Fruit fly (Drosophila melanogaster) whole organism, embryonic: ENCODE data around the gene CG6066.
A peak's percentile ranks its signal among the peaks of the same experiment; 100 is the strongest.

Experiments
- B-H2 ChIP-seq: fragments of 200-800 bp; sonication (Bioruptor generic); optimal IDR thresholded peaks from 2 replicates; lab custom pipeline; 2018; ENCODE audit warnings: missing biosample characterization, mild to moderate bottlenecking, missing genetic modification characterization
- CG10543 ChIP-seq: fragments of 200-800 bp; sonication (Bioruptor generic); optimal IDR thresholded peaks from 3 replicates; lab custom pipeline; 2017; ENCODE audit warnings: missing biosample characterization, mild to moderate bottlenecking, missing genetic modification characterization, moderate library complexity
- CG13287 ChIP-seq: fragments of 200-800 bp; sonication (Bioruptor generic); IDR thresholded peaks from 2 replicates; pipeline ENCODE4 v1.3.6; 2022; ENCODE audit warnings: missing biosample characterization, missing genetic modification characterization; ENCODE audit not compliant: partially characterized antibody
- CG14441 ChIP-seq: fragments of 200-800 bp; sonication (Bioruptor generic); IDR thresholded peaks from 2 replicates; pipeline ENCODE4 v1.3.6; 2022; ENCODE audit warnings: missing biosample characterization, missing genetic modification characterization
- CG17359 ChIP-seq: fragments of 200-800 bp; sonication (Bioruptor generic); optimal IDR thresholded peaks from 3 replicates; lab custom pipeline; 2018; ENCODE audit warnings: missing biosample characterization, mild to moderate bottlenecking, missing genetic modification characterization, moderate library complexity
- CG31224 ChIP-seq: fragments of 200-800 bp; sonication (Bioruptor generic); IDR thresholded peaks from 2 replicates; pipeline ENCODE4 v1.3.6; 2022; ENCODE audit warnings: missing biosample characterization, missing genetic modification characterization
- CG31365 ChIP-seq: fragments of 200-800 bp; sonication (Bioruptor generic); optimal IDR thresholded peaks from 2 replicates; lab custom pipeline; 2018; ENCODE audit warnings: missing biosample characterization, mild to moderate bottlenecking, missing genetic modification characterization
- CG3163 ChIP-seq: fragments of 200-800 bp; sonication (Bioruptor generic); optimal IDR thresholded peaks from 3 replicates; lab custom pipeline; 2016; ENCODE audit warnings: missing biosample characterization, missing genetic modification characterization
- CG32532 ChIP-seq: fragments of 200-800 bp; sonication (Bioruptor generic); IDR thresholded peaks from 2 replicates; pipeline ENCODE4 v1.3.6; 2022; ENCODE audit warnings: missing biosample characterization, missing genetic modification characterization
- CG32772 ChIP-seq: fragments of 200-800 bp; sonication (Bioruptor generic); IDR thresholded peaks from 2 replicates; pipeline ENCODE4 v1.3.6; 2022; ENCODE audit warnings: missing biosample characterization, missing genetic modification characterization
- CG3281 ChIP-seq: fragments of 200-800 bp; sonication (Bioruptor generic); optimal IDR thresholded peaks from 3 replicates; lab custom pipeline; 2017; ENCODE audit warnings: missing biosample characterization, mild to moderate bottlenecking, missing genetic modification characterization
- CG4730 ChIP-seq: fragments of 200-800 bp; sonication (Bioruptor generic); IDR thresholded peaks from 2 replicates; pipeline ENCODE4 v1.3.6; 2022; ENCODE audit warnings: missing biosample characterization, missing genetic modification characterization
- CG8924 ChIP-seq: fragments of 200-800 bp; optimal IDR thresholded peaks from 3 replicates; lab custom pipeline; 2019; ENCODE audit warnings: missing biosample characterization, mild to moderate bottlenecking, missing genetic modification characterization, moderate library complexity
- CG9215 ChIP-seq: fragments of 200-800 bp; sonication (Bioruptor generic); IDR thresholded peaks from 2 replicates; pipeline ENCODE4 v1.3.6; 2022; ENCODE audit warnings: missing biosample characterization, missing genetic modification characterization
- CG9727 ChIP-seq: fragments of 200-800 bp; sonication (Bioruptor generic); optimal IDR thresholded peaks from 3 replicates; lab custom pipeline; 2017; ENCODE audit warnings: missing biosample characterization, mild to moderate bottlenecking, missing genetic modification characterization
- D19B ChIP-seq: fragments of 200-800 bp; sonication (Bioruptor generic); optimal IDR thresholded peaks from 2 replicates; lab custom pipeline; 2017; ENCODE audit warnings: missing biosample characterization, mild to moderate bottlenecking, missing genetic modification characterization
- Drgx ChIP-seq: fragments of 200-800 bp; sonication (Bioruptor generic); IDR thresholded peaks from 2 replicates; pipeline ENCODE4 v1.3.6; 2022; ENCODE audit warnings: missing biosample characterization, missing genetic modification characterization
- Ets97D ChIP-seq: fragments of 200-800 bp; sonication (Bioruptor generic); optimal IDR thresholded peaks from 3 replicates; lab custom pipeline; 2016; ENCODE audit warnings: missing biosample characterization, missing genetic modification characterization
- Fer2 ChIP-seq: fragments of 200-800 bp; sonication (Bioruptor generic); optimal IDR thresholded peaks from 2 replicates; lab custom pipeline; 2018; ENCODE audit warnings: missing biosample characterization, mild to moderate bottlenecking, missing genetic modification characterization, moderate library complexity
- Hand ChIP-seq: fragments of 200-800 bp; sonication (Bioruptor generic); optimal IDR thresholded peaks from 2 replicates; lab custom pipeline; 2017; ENCODE audit warnings: mild to moderate bottlenecking, missing biosample characterization, missing genetic modification reagents, missing genetic modification characterization
- Hsf ChIP-seq: fragments of 200-800 bp; sonication (Bioruptor generic); optimal IDR thresholded peaks from 3 replicates; lab custom pipeline; 2016; ENCODE audit warnings: missing biosample characterization, missing genetic modification characterization
- Kr ChIP-seq: fragments of 200-800 bp; sonication (Bioruptor generic); optimal IDR thresholded peaks from 2 replicates; lab custom pipeline; 2017; ENCODE audit warnings: missing biosample characterization, mild to moderate bottlenecking, missing genetic modification characterization
- Optix ChIP-seq: fragments of 200-800 bp; sonication (Bioruptor generic); IDR thresholded peaks from 3 replicates; pipeline ENCODE4 v1.3.6; 2022; ENCODE audit warnings: missing biosample characterization, missing genetic modification characterization
- Pdp1 ChIP-seq, 2 experiments: fragments of 200-800 bp; sonication (Bioruptor generic); optimal IDR thresholded peaks; 3 replicates each; lab custom pipeline; 2016; ENCODE audit warnings: missing biosample characterization in 2 of 2, missing genetic modification characterization in 2 of 2, mild to moderate bottlenecking in 1 of 2, moderate library complexity in 1 of 2
- Ptx1 ChIP-seq: fragments of 200-800 bp; sonication (Bioruptor generic); IDR thresholded peaks from 2 replicates; pipeline ENCODE4 v1.3.6; 2022; ENCODE audit warnings: missing biosample characterization, missing genetic modification characterization
- Xbp1 ChIP-seq: fragments of 200-800 bp; sonication (Bioruptor generic); optimal IDR thresholded peaks from 3 replicates; lab custom pipeline; 2016; ENCODE audit warnings: missing biosample characterization, mild to moderate bottlenecking, missing genetic modification characterization
- ase ChIP-seq: fragments of 200-800 bp; sonication (Bioruptor generic); IDR thresholded peaks from 3 replicates; pipeline ENCODE4 v1.3.6; 2022; ENCODE audit warnings: missing biosample characterization, missing genetic modification characterization
- bab2 ChIP-seq: fragments of 200-800 bp; sonication (Bioruptor generic); optimal IDR thresholded peaks from 2 replicates; lab custom pipeline; 2016; ENCODE audit warnings: missing biosample characterization, missing genetic modification characterization
- chinmo ChIP-seq: fragments of 200-800 bp; sonication (Bioruptor generic); IDR thresholded peaks from 4 replicates; pipeline ENCODE4 v1.3.6; 2022; ENCODE audit warnings: missing biosample characterization, missing genetic modification characterization; ENCODE audit not compliant: partially characterized antibody
- corto ChIP-seq: fragments of 200-800 bp; sonication (Bioruptor generic); optimal IDR thresholded peaks from 2 replicates; lab custom pipeline; 2016; ENCODE audit warnings: missing biosample characterization, mild to moderate bottlenecking, missing genetic modification characterization, moderate library complexity
- dmrt99B ChIP-seq: fragments of 200-800 bp; sonication (Bioruptor generic); optimal IDR thresholded peaks from 2 replicates; lab custom pipeline; 2018; ENCODE audit warnings: missing biosample characterization, mild to moderate bottlenecking, missing genetic modification characterization, moderate library complexity
- dpn ChIP-seq, 2 experiments: fragments of 200-800 bp; sonication (Bioruptor generic); optimal IDR thresholded peaks; 3 replicates each; lab custom pipeline; 2016; ENCODE audit warnings: missing biosample characterization in 2 of 2, missing genetic modification characterization in 2 of 2
- dysf ChIP-seq: fragments of 200-800 bp; sonication (Bioruptor generic); IDR thresholded peaks from 3 replicates; pipeline ENCODE4 v1.3.6; 2022; ENCODE audit warnings: missing biosample characterization, missing genetic modification characterization
- fd96Cb ChIP-seq: fragments of 200-800 bp; sonication (Bioruptor generic); optimal IDR thresholded peaks from 2 replicates; lab custom pipeline; 2018; ENCODE audit warnings: missing biosample characterization, mild to moderate bottlenecking, missing genetic modification characterization, moderate library complexity
- ind ChIP-seq: fragments of 200-800 bp; sonication (Bioruptor generic); optimal IDR thresholded peaks from 3 replicates; lab custom pipeline; 2016; ENCODE audit warnings: missing biosample characterization, missing genetic modification characterization
- lola ChIP-seq, 3 experiments: fragments of >200 bp in 2 of 3; fragments of 200-800 bp in 1 of 3; sonication (Bioruptor generic) in 1 of 3; optimal IDR thresholded peaks; 2 replicates each; lab custom pipeline; 2017 to 2019; ENCODE audit warnings: missing biosample characterization in 3 of 3, missing genetic modification characterization in 3 of 3, mild to moderate bottlenecking in 1 of 3, moderate library complexity in 1 of 3
- mam ChIP-seq: fragments of 200-800 bp; sonication (Bioruptor generic); optimal IDR thresholded peaks from 3 replicates; lab custom pipeline; 2016; ENCODE audit warnings: missing biosample characterization, missing genetic modification characterization
- ranshi ChIP-seq: fragments of 200-800 bp; sonication (Bioruptor generic); IDR thresholded peaks from 2 replicates; pipeline ENCODE4 v1.3.6; 2022; ENCODE audit warnings: missing biosample characterization, missing genetic modification characterization
- rib ChIP-seq: fragments of 200-800 bp; sonication (Bioruptor generic); IDR thresholded peaks from 2 replicates; pipeline ENCODE4 v1.3.6; 2022; ENCODE audit warnings: missing biosample characterization, missing genetic modification characterization
- ro ChIP-seq: fragments of 200-800 bp; sonication (Bioruptor generic); IDR thresholded peaks from 2 replicates; pipeline ENCODE4 v1.3.6; 2022; ENCODE audit warnings: missing biosample characterization, missing genetic modification characterization
- row ChIP-seq: fragments of 200-800 bp; sonication (Bioruptor generic); IDR thresholded peaks from 3 replicates; pipeline ENCODE4 v1.3.6; 2022; ENCODE audit warnings: missing biosample characterization, missing genetic modification characterization
- slbo ChIP-seq: fragments of 200-800 bp; sonication (Bioruptor generic); IDR thresholded peaks from 2 replicates; pipeline ENCODE4 v1.3.6; 2022; ENCODE audit warnings: missing biosample characterization, missing genetic modification characterization
- slou ChIP-seq: fragments of 200-800 bp; sonication (Bioruptor generic); optimal IDR thresholded peaks from 3 replicates; lab custom pipeline; 2016; ENCODE audit warnings: missing biosample characterization, missing genetic modification characterization
- tap ChIP-seq: fragments of 200-800 bp; optimal IDR thresholded peaks from 3 replicates; lab custom pipeline; 2019; ENCODE audit warnings: missing biosample characterization, mild to moderate bottlenecking, missing genetic modification characterization, moderate library complexity
- tio ChIP-seq: fragments of 200-800 bp; sonication (Bioruptor generic); optimal IDR thresholded peaks from 2 replicates; lab custom pipeline; 2017; ENCODE audit warnings: missing biosample characterization, missing genetic modification characterization, inconsistent platforms
- trh ChIP-seq: fragments of 200-800 bp; sonication (Bioruptor generic); optimal IDR thresholded peaks from 2 replicates; lab custom pipeline; 2016; ENCODE audit warnings: missing biosample characterization, missing genetic modification characterization
- vfl ChIP-seq: fragments of 200-800 bp; sonication (Bioruptor generic); optimal IDR thresholded peaks from 2 replicates; lab custom pipeline; 2016; ENCODE audit warnings: missing biosample characterization, missing genetic modification characterization
- wdn ChIP-seq: fragments of 200-800 bp; sonication (Bioruptor generic); IDR thresholded peaks from 2 replicates; pipeline ENCODE4 v1.3.6; 2022; ENCODE audit warnings: missing biosample characterization, missing genetic modification characterization

The CG6066 gene

dm6 chr3R:27129580-27130385, 13.3 kb upstream of the CG6066 start (continued):
- peak; percentile 6; the same call in 1 of the 3 replicates for TF ChIP-seq row (GFP tag; lab: Robert Waterston, UW)
- TF ChIP-seq Drgx (GFP tag; lab: Robert Waterston, UW) = peak; percentile 74
- TF ChIP-seq CG14441 (GFP tag; lab: Robert Waterston, UW) = peak; percentile 25; the same call in 1 of the 2 replicates
- TF ChIP-seq CG31365 = no peak
- peak; percentile 35 for TF ChIP-seq B-H2 (GFP tag; lab: Kevin White, UChicago)
- TF ChIP-seq CG32772 (GFP tag; lab: Robert Waterston, UW) = 0 out of 2 replicates have a peak, but pooled peaks have one; percentile 56
- TF ChIP-seq dpn (GFP tag; optimal IDR thresholded peaks at IDR 0.05; lab: Kevin White, UChicago) = peak in 1 of 2 experiments; percentile 38
- no peak for TF ChIP-seq ro (GFP tag; lab: Robert Waterston, UW)
- TF ChIP-seq Hand = no peak
- TF ChIP-seq lola (GFP tag; optimal IDR thresholded peaks at IDR 0.05; lab: Kevin White, UChicago) = no peak
- TF ChIP-seq corto = peak; percentile 25
- peak; percentile 10 for TF ChIP-seq CG3163 (GFP tag; lab: Kevin White, UChicago)
- TF ChIP-seq D19B (GFP tag; lab: Kevin White, UChicago) = peak; percentile 90
- TF ChIP-seq CG9727 (GFP tag; lab: Kevin White, UChicago) = peak; percentile 13
- TF ChIP-seq dmrt99B (tag; lab: Kevin White, UChicago) = peak; percentile 18
- 0 out of 2 replicates have a peak, but pooled peaks have one; percentile 20 for TF ChIP-seq CG4730 (GFP tag; lab: Robert Waterston, UW)
- TF ChIP-seq Kr = no peak
- TF ChIP-seq CG8924 (tag; lab: Kevin White, UChicago) = no peak
- TF ChIP-seq Hsf = peak; percentile 6
- peak in 1 of 2 experiments; percentile 54 for TF ChIP-seq Pdp1 (GFP tag; optimal IDR thresholded peaks at IDR 0.05; lab: Kevin White, UChicago)
- 0 out of 2 replicates have a peak, but pooled peaks have one; percentile 34 for TF ChIP-seq wdn
- TF ChIP-seq Ets97D (GFP tag; lab: Kevin White, UChicago) = no peak
- TF ChIP-seq Xbp1 (GFP tag; lab: Kevin White, UChicago) = peak; percentile 16
- no peak for TF ChIP-seq Fer2 (tag; lab: Kevin White, UChicago)
- TF ChIP-seq trh (GFP tag; lab: Kevin White, UChicago) = peak; percentile 10
- peak; percentile 64; the same call in 1 of the 2 replicates for TF ChIP-seq CG32532
- no peak for TF ChIP-seq tap (tag; lab: Kevin White, UChicago)
- 0 out of 2 replicates have a peak, but pooled peaks have one; percentile 21 for TF ChIP-seq CG31224
- TF ChIP-seq mam (GFP tag; lab: Kevin White, UChicago) = peak; percentile 26
- TF ChIP-seq ind = peak; percentile 36
- TF ChIP-seq dysf (GFP tag; lab: Robert Waterston, UW) = peak; percentile 66; the same call in 2 of the 3 replicates
- peak; percentile 4 for TF ChIP-seq fd96Cb (tag; lab: Kevin White, UChicago)
- peak; percentile 47 for TF ChIP-seq CG3281 (GFP tag; lab: Kevin White, UChicago)
- TF ChIP-seq Ptx1 (GFP tag; lab: Robert Waterston, UW) = peak; percentile 32; the same call in 1 of the 2 replicates
- TF ChIP-seq vfl (GFP tag; lab: Kevin White, UChicago) = no peak
- TF ChIP-seq CG13287 (GFP tag; lab: Robert Waterston, UW) = peak; percentile 17; the same call in 1 of the 2 replicates
- peak; percentile 14; the same call in 1 of the 2 replicates for TF ChIP-seq rib (GFP tag; lab: Robert Waterston, UW)
- TF ChIP-seq bab2 = peak; percentile 8
- TF ChIP-seq chinmo (GFP tag; lab: Robert Waterston, UW) = peak; percentile 97
- TF ChIP-seq slou = no peak
- TF ChIP-seq CG17359 (tag; lab: Kevin White, UChicago) = peak; percentile 6
- no peak for TF ChIP-seq Optix
- no peak for TF ChIP-seq ase (GFP tag; lab: Robert Waterston, UW)
- 0 out of 2 replicates have a peak, but pooled peaks have one; percentile 3 for TF ChIP-seq ranshi
- peak; percentile 60 for TF ChIP-seq slbo
- TF ChIP-seq CG10543 (GFP tag; lab: Kevin White, UChicago) = peak; percentile 54
- no peak for TF ChIP-seq tio (GFP tag; lab: Kevin White, UChicago)
- peak; percentile 16; the same call in 1 of the 2 replicates for TF ChIP-seq CG9215
